Fruit fly (Drosophila melanogaster): ENCODE measurements around the gene CG32069.

DNA sequence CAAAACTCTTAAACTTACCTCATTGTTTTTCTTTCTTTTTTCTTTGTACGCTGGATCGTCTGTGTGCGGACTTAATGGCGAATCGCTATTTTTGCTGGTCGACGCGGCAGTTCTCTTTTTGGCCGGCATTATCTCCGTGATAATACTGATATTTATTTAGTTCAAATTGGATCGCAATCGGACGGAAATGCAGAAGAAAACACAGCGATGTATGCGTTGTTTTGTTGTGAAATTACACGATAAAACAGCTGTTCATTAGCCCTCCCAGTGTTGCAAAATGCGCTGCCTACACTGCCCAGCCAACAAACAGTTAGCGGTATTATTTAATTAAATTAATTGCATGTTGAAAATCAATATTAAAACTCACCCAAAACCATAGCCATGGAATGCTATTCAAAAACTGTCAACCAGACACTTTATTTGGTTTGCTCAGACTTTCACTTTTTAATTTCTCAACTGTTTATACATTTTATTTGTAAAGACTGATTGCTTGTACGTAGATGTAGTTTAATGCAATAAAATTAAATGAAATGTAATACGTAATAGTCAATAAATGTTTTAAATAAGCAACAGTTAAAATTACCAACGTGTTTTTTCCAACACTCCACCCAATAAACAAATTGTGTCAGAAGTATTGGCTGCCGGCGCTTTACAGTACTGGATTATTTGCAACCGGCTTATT lies 35.7 kb upstream of the CG32069 start, which contains the start of the genes Irbp18 and APP-BP1:
- TF ChIP-seq pan (optimal IDR thresholded peaks at IDR 0.05) (no peak), usp (GFP tag; optimal IDR thresholded peaks at IDR 0.05) (no peak), EcR (GFP tag; optimal IDR thresholded peaks at IDR 0.05) (no peak), Dll (optimal IDR thresholded peaks at IDR 0.05) (no peak), psq (optimal IDR thresholded peaks at IDR 0.05) (no peak)
